Fruit fly (Drosophila melanogaster) whole organism: ENCODE data around the gene CG12645.

Source experiments
- CG8478 ChIP-seq: fragments of >200 bp; optimal IDR thresholded peaks from 2 replicates; lab custom pipeline; 2018; ENCODE audit warnings: inconsistent platforms
- Dll ChIP-seq: fragments of >200 bp; optimal IDR thresholded peaks from 2 replicates; lab custom pipeline; 2017
- usp ChIP-seq: fragments of >200 bp; optimal IDR thresholded peaks from 2 replicates; lab custom pipeline; 2017; ENCODE audit warnings: missing biosample characterization, missing genetic modification characterization, mixed read lengths

- TF ChIP-seq CG8478 (lab: Kevin White, UChicago): no peak
- no peak for TF ChIP-seq usp
- TF ChIP-seq Dll (lab: Kevin White, UChicago): no peak
These were observed 31.1 kb downstream of the CG12645 start for dm6 chrX:10184355-10185058.
